Worm (Caenorhabditis elegans) whole organism, early embryonic: Measurements from ENCODE around the gene srz-42.

Experiments
- B0310.2 ChIP-seq: sonication (generic microtip); optimal IDR thresholded peaks from 2 replicates; lab custom pipeline; 2016; ENCODE audit warnings: mild to moderate bottlenecking, missing genetic modification characterization, missing compliant biosample characterization
- F13C5.2 ChIP-seq: sonication (generic microtip); optimal IDR thresholded peaks from 2 replicates; lab custom pipeline; 2017; ENCODE audit warnings: mild to moderate bottlenecking, missing genetic modification characterization, inconsistent platforms, missing compliant biosample characterization
- aly-1 ChIP-seq: sonication (generic microtip); optimal IDR thresholded peaks from 2 replicates; lab custom pipeline; 2016; ENCODE audit warnings: missing genetic modification characterization, missing compliant biosample characterization
- ama-1 ChIP-seq: fragments of 150-350 bp; optimal IDR thresholded peaks from 2 replicates; lab custom pipeline; 2014
- ceh-13 ChIP-seq: fragments of 200-800 bp; sonication (Bioruptor generic); optimal IDR thresholded peaks from 2 replicates; lab custom pipeline; 2018; ENCODE audit warnings: mild to moderate bottlenecking, missing genetic modification characterization, missing compliant biosample characterization
- ceh-36 ChIP-seq: sonication (generic microtip); optimal IDR thresholded peaks from 2 replicates; lab custom pipeline; 2016; ENCODE audit warnings: missing genetic modification characterization, inconsistent platforms, missing compliant biosample characterization
- ets-7 ChIP-seq: sonication (generic microtip); optimal IDR thresholded peaks from 2 replicates; lab custom pipeline; 2016; ENCODE audit warnings: missing genotype, missing genetic modification characterization, missing compliant biosample characterization
- flt-1 ChIP-seq: fragments of 200-800 bp; sonication (Bioruptor generic); IDR thresholded peaks from 2 replicates; pipeline ENCODE4 v1.3.6; 2022; ENCODE audit warnings: missing genetic modification characterization, missing compliant biosample characterization
- hmbx-1 ChIP-seq: sonication (generic microtip); optimal IDR thresholded peaks from 2 replicates; lab custom pipeline; 2016; ENCODE audit warnings: mild to moderate bottlenecking, missing genetic modification characterization, missing compliant biosample characterization
- hmg-4 ChIP-seq: fragments of 200-800 bp; sonication (Bioruptor generic); optimal IDR thresholded peaks from 2 replicates; lab custom pipeline; 2018; ENCODE audit warnings: mild to moderate bottlenecking, missing genetic modification characterization, missing compliant biosample characterization
- hnd-1 ChIP-seq: sonication (generic microtip); optimal IDR thresholded peaks from 2 replicates; lab custom pipeline; 2016; ENCODE audit warnings: missing genetic modification characterization, missing compliant biosample characterization
- pes-1 ChIP-seq: fragments of 200-800 bp; sonication (Bioruptor generic); IDR thresholded peaks from 2 replicates; pipeline ENCODE4 v1.3.6; 2022; ENCODE audit warnings: missing genetic modification reagents, missing genetic modification characterization, missing compliant biosample characterization
- scrt-1 ChIP-seq: fragments of 200-800 bp; sonication (Bioruptor generic); IDR thresholded peaks from 2 replicates; pipeline ENCODE4 v1.3.6; 2022; ENCODE audit warnings: missing genetic modification characterization, missing compliant biosample characterization
- sea-1 ChIP-seq: fragments of 200-800 bp; sonication (Bioruptor generic); conservative IDR thresholded peaks from 2 replicates; pipeline ENCODE4 v1.3.6; 2022; ENCODE audit warnings: missing genetic modification characterization, missing compliant biosample characterization
- tbx-11 ChIP-seq: fragments of 200-800 bp; sonication (Bioruptor generic); IDR thresholded peaks from 2 replicates; pipeline ENCODE4 v1.3.6; 2022; ENCODE audit warnings: missing genetic modification characterization, missing compliant biosample characterization
- tbx-37 ChIP-seq: fragments of 200-800 bp; sonication (Bioruptor generic); conservative IDR thresholded peaks from 2 replicates; pipeline ENCODE4 v1.3.6; 2022; ENCODE audit warnings: missing genetic modification reagents, missing genetic modification characterization, missing compliant biosample characterization
- tra-4 ChIP-seq: sonication (generic microtip); optimal IDR thresholded peaks from 2 replicates; lab custom pipeline; 2017; ENCODE audit warnings: missing genetic modification characterization, missing compliant biosample characterization

Gene srz-42

DNA sequence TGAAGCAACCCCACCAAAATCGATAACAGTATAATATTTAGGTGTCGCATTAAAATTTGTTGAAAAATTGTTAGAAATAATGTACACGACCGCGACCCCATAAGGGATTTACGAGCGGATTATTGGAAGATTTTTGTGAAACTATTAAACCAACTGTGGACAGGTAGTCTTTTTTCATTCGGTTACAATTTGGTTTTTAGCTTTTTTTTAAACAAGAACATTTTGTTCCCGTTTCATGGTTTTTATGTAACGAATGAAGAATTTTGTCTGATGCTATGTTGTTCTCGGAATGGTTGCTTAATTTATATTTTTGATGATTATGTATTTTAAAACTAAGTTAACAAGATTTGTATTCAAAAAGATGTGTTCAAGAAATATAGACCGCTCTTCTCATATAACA, 47.2 kb downstream of the srz-42 start, which contains the start of gene R05A10.3:
R05A10.3 (minus strand) TSS at position 101 of the 400 bp plus-strand sequence.
- TF ChIP-seq aly-1 (no peak), pes-1 (no peak), F13C5.2 (tag; lab: Kevin White, UChicago) (no peak), ceh-13 (GFP tag; lab: Kevin White, UChicago) (no peak), hnd-1 (no peak), tra-4 (no peak), scrt-1 (GFP tag; lab: Robert Waterston, UW) (no peak), sea-1 (GFP tag; lab: Robert Waterston, UW) (no peak), hmbx-1 (tag; lab: Kevin White, UChicago) (no peak), ama-1 (lab: Kevin White, UChicago) (no peak), flt-1 (GFP tag; lab: Robert Waterston, UW) (no peak), tbx-11 (GFP tag; lab: Robert Waterston, UW) (no peak), ets-7 (tag; lab: Kevin White, UChicago) (no peak), tbx-37 (no peak), hmg-4 (GFP tag; lab: Kevin White, UChicago) (no peak), B0310.2 (tag; lab: Kevin White, UChicago) (no peak), ceh-36 (no peak)

DNA sequence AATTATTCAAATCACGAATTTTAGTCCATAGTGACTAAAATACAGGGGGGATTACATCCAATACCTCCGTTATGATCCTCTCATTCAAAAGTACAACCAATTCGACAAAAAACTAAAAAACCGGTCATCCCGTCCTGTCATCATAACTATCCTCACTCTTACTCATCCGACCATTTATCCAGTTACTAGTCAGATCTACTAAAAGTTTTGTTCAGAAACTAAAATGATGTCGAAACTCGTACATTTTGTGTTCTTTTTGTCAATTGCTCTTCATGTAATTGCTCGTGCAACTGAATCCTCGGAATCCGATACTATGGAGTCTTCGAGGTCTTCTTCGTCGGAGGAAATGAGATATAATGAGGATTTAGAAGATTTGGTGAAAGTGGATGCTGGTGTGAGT, 47.9 kb downstream of the srz-42 start, which contains the start of gene R05A10.2:
R05A10.2 (plus strand) TSS at position 214 of the 400 bp plus-strand sequence.
- TF ChIP-seq B0310.2 (tag; lab: Kevin White, UChicago) (no peak), tbx-37 (no peak), sea-1 (GFP tag; lab: Robert Waterston, UW) (no peak), aly-1 (no peak), ceh-36 (no peak), tbx-11 (GFP tag; lab: Robert Waterston, UW) (no peak), hmbx-1 (tag; lab: Kevin White, UChicago) (no peak), F13C5.2 (tag; lab: Kevin White, UChicago) (no peak), flt-1 (GFP tag; lab: Robert Waterston, UW) (no peak), tra-4 (no peak), ceh-13 (GFP tag; lab: Kevin White, UChicago) (no peak)
